Worm (Caenorhabditis elegans): ENCODE results near the gene F45E1.4.

F45E1.4 gene

ce11 chrX:7988457-7988856 lies 2.7 kb downstream of the F45E1.4 start:
- TF ChIP-seq tbx-8 (GFP tag; optimal IDR thresholded peaks at IDR 0.05): no peak
- TF ChIP-seq mls-2 (tag; optimal IDR thresholded peaks at IDR 0.05): no peak
- TF ChIP-seq nhr-12 (tag; optimal IDR thresholded peaks at IDR 0.05): no peak
- no peak for TF ChIP-seq lin-13 (tag; optimal IDR thresholded peaks at IDR 0.05)
- no peak for TF ChIP-seq drap-1 (GFP tag; optimal IDR thresholded peaks at IDR 0.05)
- no peak for TF ChIP-seq ceh-83 (GFP tag; optimal IDR thresholded peaks at IDR 0.05)
- no peak for TF ChIP-seq zip-8 (tag; optimal IDR thresholded peaks at IDR 0.05)
- TF ChIP-seq sptf-1 (tag; optimal IDR thresholded peaks at IDR 0.05): no peak
- no peak for TF ChIP-seq nhr-237 (tag; optimal IDR thresholded peaks at IDR 0.05)
- no peak for TF ChIP-seq mep-1 (tag; optimal IDR thresholded peaks at IDR 0.05)
- TF ChIP-seq lin-32 (GFP tag; optimal IDR thresholded peaks at IDR 0.05): no peak
- no peak for TF ChIP-seq pha-4 (tag; optimal IDR thresholded peaks at IDR 0.05)
- TF ChIP-seq ceh-39 (tag; optimal IDR thresholded peaks at IDR 0.05): no peak
- no peak for TF ChIP-seq ceh-43 (GFP tag; optimal IDR thresholded peaks at IDR 0.05)
- no peak for TF ChIP-seq unc-39 (tag; optimal IDR thresholded peaks at IDR 0.05)

DNA sequence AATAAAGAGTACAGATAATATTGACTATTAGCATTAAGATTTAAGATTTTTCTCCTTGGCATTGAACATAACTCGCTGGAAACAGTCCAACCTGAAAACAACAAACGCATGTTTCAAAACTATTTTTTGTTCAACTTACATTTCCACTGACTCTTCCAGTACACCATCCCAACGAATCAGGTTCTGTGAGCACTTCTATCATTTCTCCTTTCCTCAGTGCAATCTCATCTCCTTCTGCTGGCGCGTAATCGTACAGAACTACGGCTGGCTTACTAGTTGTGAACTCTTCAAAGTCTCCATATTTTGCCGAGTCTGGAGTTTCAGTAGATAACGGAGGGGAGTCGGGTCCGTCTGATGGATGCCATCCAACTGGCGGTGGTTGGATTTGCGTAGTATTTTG lies 3.4 kb downstream of the F45E1.4 start:
- no peak for TF ChIP-seq blmp-1 (tag; optimal IDR thresholded peaks at IDR 0.05)
- no peak for TF ChIP-seq nhr-12 (tag; optimal IDR thresholded peaks at IDR 0.05)
- no peak for TF ChIP-seq drap-1 (GFP tag; optimal IDR thresholded peaks at IDR 0.05)
- no peak for TF ChIP-seq ztf-11 (tag; optimal IDR thresholded peaks at IDR 0.05)
- no peak for TF ChIP-seq unc-39 (tag; optimal IDR thresholded peaks at IDR 0.05)
- TF ChIP-seq mab-5 (tag; optimal IDR thresholded peaks at IDR 0.05): no peak
- TF ChIP-seq lsy-2 (tag; optimal IDR thresholded peaks at IDR 0.05): no peak
- TF ChIP-seq ceh-43 (GFP tag; optimal IDR thresholded peaks at IDR 0.05): no peak
- TF ChIP-seq bed-3 (GFP tag; optimal IDR thresholded peaks at IDR 0.05): no peak
- no peak for TF ChIP-seq elt-1 (tag; optimal IDR thresholded peaks at IDR 0.05; ENCODE audit: borderline replicate concordance, insufficient read depth)
- TF ChIP-seq elt-3 (tag; optimal IDR thresholded peaks at IDR 0.05): no peak

DNA sequence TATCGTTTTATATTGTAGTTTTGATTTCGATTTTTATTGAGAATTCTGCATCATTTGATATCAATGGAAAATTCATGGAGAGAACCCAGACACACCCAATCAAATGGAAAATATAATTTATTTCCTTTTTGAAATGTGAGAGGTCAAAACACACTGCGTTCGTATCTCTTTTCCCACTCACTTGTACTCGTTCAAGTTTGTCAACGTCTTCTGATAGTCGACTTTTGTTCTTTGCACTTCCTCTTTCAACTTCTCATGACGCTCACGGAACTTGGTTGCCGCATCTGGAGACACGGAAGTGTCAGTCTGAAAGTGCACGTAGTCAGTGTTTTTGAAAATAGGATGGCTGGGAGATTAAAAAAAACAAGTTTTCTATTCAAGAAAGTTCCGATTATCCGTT lies 4.5 kb downstream of the F45E1.4 start:
- TF ChIP-seq mls-2 (tag; optimal IDR thresholded peaks at IDR 0.05) (no peak), blmp-1 (tag; optimal IDR thresholded peaks at IDR 0.05) (no peak), ceh-43 (GFP tag; optimal IDR thresholded peaks at IDR 0.05) (no peak), unc-62 (GFP tag; optimal IDR thresholded peaks at IDR 0.05) (no peak), cnd-1 (tag; optimal IDR thresholded peaks at IDR 0.05) (no peak), M03D4.4 (tag; optimal IDR thresholded peaks at IDR 0.05) (no peak), nhr-12 (tag; optimal IDR thresholded peaks at IDR 0.05) (no peak)

ce11 chrX:7992102-7992501 lies 6.3 kb downstream of the F45E1.4 start:
- TF ChIP-seq mls-2 (tag; optimal IDR thresholded peaks at IDR 0.05) (no peak), zip-8 (tag; optimal IDR thresholded peaks at IDR 0.05) (peak; percentile 74)

DNA sequence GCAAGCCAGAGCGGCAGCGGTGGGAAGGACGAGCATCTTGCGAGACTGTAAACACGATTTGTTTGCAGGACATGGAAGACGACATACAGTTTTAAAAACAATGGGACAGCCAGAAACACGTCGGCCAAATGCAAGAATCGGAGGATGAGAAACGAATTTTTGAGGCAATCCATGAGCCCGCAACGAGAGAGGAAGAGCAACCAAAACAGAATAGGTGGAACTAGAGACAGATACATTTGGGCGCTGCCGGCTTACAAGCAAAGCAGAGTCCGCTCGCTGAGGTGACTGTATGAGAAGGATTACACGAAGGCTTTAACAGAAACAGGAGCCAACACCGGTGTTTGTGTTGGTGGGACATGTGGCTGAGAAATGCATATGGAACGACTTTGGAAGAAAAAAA lies 8.7 kb downstream of the F45E1.4 start:
- no peak for TF ChIP-seq ztf-11 (tag; optimal IDR thresholded peaks at IDR 0.05)
- TF ChIP-seq sem-2 (GFP tag; optimal IDR thresholded peaks at IDR 0.05): no peak
- no peak for TF ChIP-seq nhr-28 (tag; optimal IDR thresholded peaks at IDR 0.05)
- no peak for TF ChIP-seq ceh-39 (tag; optimal IDR thresholded peaks at IDR 0.05)
- TF ChIP-seq snpc-4 (tag; optimal IDR thresholded peaks at IDR 0.05): no peak
- TF ChIP-seq pha-4 (tag; optimal IDR thresholded peaks at IDR 0.05): no peak
- no peak for TF ChIP-seq lin-32 (GFP tag; optimal IDR thresholded peaks at IDR 0.05)
- no peak for TF ChIP-seq tbx-8 (GFP tag; optimal IDR thresholded peaks at IDR 0.05)
- TF ChIP-seq lin-13 (tag; optimal IDR thresholded peaks at IDR 0.05): no peak
- no peak for TF ChIP-seq elt-3 (tag; optimal IDR thresholded peaks at IDR 0.05)
- TF ChIP-seq mls-2 (tag; optimal IDR thresholded peaks at IDR 0.05): no peak
- no peak for TF ChIP-seq mep-1 (tag; optimal IDR thresholded peaks at IDR 0.05)
- no peak for TF ChIP-seq ceh-83 (GFP tag; optimal IDR thresholded peaks at IDR 0.05)
- no peak for TF ChIP-seq drap-1 (GFP tag; optimal IDR thresholded peaks at IDR 0.05)
- TF ChIP-seq ham-2 (GFP tag; optimal IDR thresholded peaks at IDR 0.05): no peak

DNA sequence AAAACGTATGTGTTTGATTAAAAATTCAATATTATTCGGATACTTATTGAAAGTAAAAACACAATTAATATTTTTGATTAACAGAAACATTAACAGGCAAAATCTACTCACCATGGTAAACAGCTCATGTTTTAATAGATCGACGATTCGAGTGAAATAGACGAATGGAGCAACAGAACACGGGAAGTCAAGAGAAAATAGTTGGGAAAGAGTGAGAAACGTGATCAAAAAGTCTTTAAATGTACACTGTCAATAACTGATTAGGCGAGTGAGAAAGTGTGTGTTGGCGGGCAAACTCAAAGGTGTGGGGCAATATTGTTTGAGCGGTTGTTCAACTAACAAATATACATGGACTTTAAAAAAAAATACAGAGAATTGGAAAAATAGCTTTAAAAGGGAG lies 12.2 kb downstream of the F45E1.4 start, which contains the start of gene sdpn-1:
Gene sdpn-1, minus strand, starts transcription at position 262 of the 400 bp plus-strand sequence.
- TF ChIP-seq unc-62 (GFP tag; optimal IDR thresholded peaks at IDR 0.05) (no peak), ham-2 (GFP tag; optimal IDR thresholded peaks at IDR 0.05) (no peak), ceh-83 (GFP tag; optimal IDR thresholded peaks at IDR 0.05) (no peak), mab-5 (tag; optimal IDR thresholded peaks at IDR 0.05) (no peak), ztf-11 (tag; optimal IDR thresholded peaks at IDR 0.05) (no peak)

Data from whole organism, mixed stage, embryonic.